Fruit fly (Drosophila melanogaster) whole organism: ENCODE results near the gene CG12024.

Experiments
- Dll ChIP-seq: fragments of >200 bp; optimal IDR thresholded peaks from 2 replicates; lab custom pipeline; 2017
- pan ChIP-seq: fragments of >200 bp; optimal IDR thresholded peaks from 2 replicates; lab custom pipeline; 2017
- usp ChIP-seq: fragments of >200 bp; optimal IDR thresholded peaks from 2 replicates; lab custom pipeline; 2017; ENCODE audit warnings: missing biosample characterization, missing genetic modification characterization, mixed read lengths

- TF ChIP-seq usp (GFP tag; lab: Kevin White, UChicago) (no peak), Dll (lab: Kevin White, UChicago) (no peak), pan (lab: Kevin White, UChicago) (no peak)
Observed at dm6 chr3L:1818834-1819233, 38.1 kb upstream of the CG12024 start.
